Worm (Caenorhabditis elegans) whole organism, L4 larva: ENCODE measurements around the gene H25K10.2.

Experiments
- F26F4.8 ChIP-seq: fragments of 200-800 bp; sonication (Bioruptor generic); conservative IDR thresholded peaks from 2 replicates; pipeline ENCODE4 v1.3.6; 2022; ENCODE audit warnings: missing genetic modification characterization, missing compliant biosample characterization
- T20F7.1 ChIP-seq: fragments of 200-800 bp; sonication (Bioruptor generic); optimal IDR thresholded peaks from 2 replicates; lab custom pipeline; 2018; ENCODE audit warnings: mild to moderate bottlenecking, missing genetic modification characterization, missing compliant biosample characterization
- Y75B8A.6 ChIP-seq: fragments of 200-800 bp; sonication (Bioruptor generic); IDR thresholded peaks from 2 replicates; pipeline ENCODE4 v1.3.6; 2022; ENCODE audit warnings: missing genetic modification reagents, missing genetic modification characterization, missing compliant biosample characterization
- ZK546.5 ChIP-seq, 2 experiments: sonication (generic microtip); optimal IDR thresholded peaks; 2 replicates each; lab custom pipeline; 2017; ENCODE audit warnings: missing biosample characterization in 2 of 2, missing genetic modification characterization in 2 of 2
- attf-4 ChIP-seq: sonication (generic microtip); optimal IDR thresholded peaks from 3 replicates; lab custom pipeline; 2017; ENCODE audit warnings: missing biosample characterization, missing genetic modification characterization
- ceh-20 ChIP-seq: fragments of 200-800 bp; sonication (Bioruptor generic); IDR thresholded peaks from 2 replicates; pipeline ENCODE4 v1.3.6; 2022; ENCODE audit warnings: missing genetic modification reagents, missing genetic modification characterization, missing compliant biosample characterization
- ceh-44 ChIP-seq: fragments of 200-800 bp; sonication (Bioruptor generic); IDR thresholded peaks from 2 replicates; pipeline ENCODE4 v1.3.6; 2022; ENCODE audit warnings: missing genetic modification reagents, missing genetic modification characterization, missing compliant biosample characterization
- ceh-62 ChIP-seq: sonication (generic microtip); optimal IDR thresholded peaks from 2 replicates; lab custom pipeline; 2017; ENCODE audit warnings: missing biosample characterization, missing genetic modification characterization
- ceh-82 ChIP-seq: sonication (generic microtip); optimal IDR thresholded peaks from 2 replicates; lab custom pipeline; 2017; ENCODE audit warnings: missing biosample characterization, missing genetic modification characterization
- daf-12 ChIP-seq: fragments of 150-350 bp; optimal IDR thresholded peaks from 2 replicates; lab custom pipeline; 2014; ENCODE audit warnings: missing biosample characterization, missing genetic modification reagents, missing genetic modification characterization
- daf-8 ChIP-seq: fragments of 200-800 bp; sonication (Bioruptor generic); IDR thresholded peaks from 2 replicates; pipeline ENCODE4 v1.3.6; 2022; ENCODE audit warnings: missing genetic modification characterization, missing compliant biosample characterization
- dpl-1 ChIP-seq: fragments of 150-350 bp; optimal IDR thresholded peaks from 2 replicates; lab custom pipeline; 2014; ENCODE audit warnings: missing biosample characterization, missing genetic modification reagents, missing genetic modification characterization
- fkh-10 ChIP-seq: fragments of 150-350 bp; optimal IDR thresholded peaks from 2 replicates; lab custom pipeline; 2014; ENCODE audit warnings: missing biosample characterization, missing genetic modification reagents, missing genetic modification characterization
- fos-1 ChIP-seq: fragments of 150-350 bp; optimal IDR thresholded peaks from 2 replicates; lab custom pipeline; 2014; ENCODE audit warnings: missing biosample characterization, missing genetic modification characterization
- hlh-30 ChIP-seq: sonication (generic microtip); optimal IDR thresholded peaks from 2 replicates; lab custom pipeline; 2017; ENCODE audit warnings: antibody characterized with exemption, mild to moderate bottlenecking, missing genetic modification characterization, missing compliant biosample characterization; ENCODE audit not compliant: insufficient read depth
- lin-13 ChIP-seq: fragments of 150-350 bp; optimal IDR thresholded peaks from 2 replicates; lab custom pipeline; 2014; ENCODE audit warnings: missing biosample characterization, missing genetic modification reagents, missing genetic modification characterization
- lin-38 ChIP-seq: fragments of 200-800 bp; sonication (Bioruptor generic); IDR thresholded peaks from 2 replicates; pipeline ENCODE4 v1.3.6; 2022; ENCODE audit warnings: missing genetic modification reagents, missing genetic modification characterization, missing compliant biosample characterization
- madf-9 ChIP-seq: fragments of 200-800 bp; sonication (Bioruptor generic); conservative IDR thresholded peaks from 2 replicates; pipeline ENCODE4 v1.3.6; 2022; ENCODE audit warnings: missing genetic modification reagents, missing genetic modification characterization, missing compliant biosample characterization
- mes-2 ChIP-seq: sonication (generic microtip); optimal IDR thresholded peaks from 2 replicates; lab custom pipeline; 2016; ENCODE audit warnings: missing genotype, mild to moderate bottlenecking, missing genetic modification characterization, missing compliant biosample characterization; ENCODE audit not compliant: poor library complexity, severe bottlenecking
- nhr-11 ChIP-seq: fragments of 150-350 bp; optimal IDR thresholded peaks from 2 replicates; lab custom pipeline; 2014; ENCODE audit warnings: missing biosample characterization, missing genetic modification characterization
- nhr-25 ChIP-seq: sonication (generic microtip); optimal IDR thresholded peaks from 2 replicates; lab custom pipeline; 2017; ENCODE audit warnings: missing genetic modification characterization, mild to moderate bottlenecking, missing compliant biosample characterization, antibody characterized with exemption, moderate library complexity, borderline replicate concordance; ENCODE audit not compliant: insufficient read depth
- nhr-48 ChIP-seq: sonication (generic microtip); optimal IDR thresholded peaks from 2 replicates; lab custom pipeline; 2016; ENCODE audit warnings: mild to moderate bottlenecking, missing genetic modification characterization, missing compliant biosample characterization
- nhr-6 ChIP-seq: fragments of 150-350 bp; optimal IDR thresholded peaks from 2 replicates; lab custom pipeline; 2014; ENCODE audit warnings: missing biosample characterization, missing genetic modification characterization
- nhr-77 ChIP-seq: fragments of 150-350 bp; optimal IDR thresholded peaks from 2 replicates; lab custom pipeline; 2014; ENCODE audit warnings: missing biosample characterization, missing genetic modification characterization
- pqm-1 ChIP-seq: sonication (generic microtip); optimal IDR thresholded peaks from 2 replicates; lab custom pipeline; 2017; ENCODE audit warnings: missing biosample characterization, missing genetic modification characterization
- skn-1 ChIP-seq: fragments of 150-350 bp; optimal IDR thresholded peaks from 2 replicates; lab custom pipeline; 2014; ENCODE audit warnings: missing biosample characterization, missing genetic modification characterization
- snpc-1.2 ChIP-seq: fragments of 200-800 bp; sonication (Bioruptor generic); IDR thresholded peaks from 2 replicates; pipeline ENCODE4 v1.3.6; 2022; ENCODE audit warnings: missing genetic modification reagents, missing genetic modification characterization, missing compliant biosample characterization
- snpc-4 ChIP-seq: fragments of 150-350 bp; optimal IDR thresholded peaks from 2 replicates; lab custom pipeline; 2014; ENCODE audit warnings: missing biosample characterization, missing genetic modification characterization
- tra-1 ChIP-seq: fragments of 200-800 bp; sonication (Bioruptor generic); IDR thresholded peaks from 2 replicates; pipeline ENCODE4 v1.3.6; 2022; ENCODE audit warnings: missing genetic modification reagents, missing genetic modification characterization, missing compliant biosample characterization
- unc-62 ChIP-seq, 3 experiments: fragments of 150-350 bp in 1 of 3; sonication (generic microtip); optimal IDR thresholded peaks in 2 of 3; peaks in 1 of 3; 1 replicate in 1 of 3; 2 replicates in 2 of 3; lab custom pipeline; 2014 to 2017; ENCODE audit warnings: missing biosample characterization in 3 of 3, missing genetic modification characterization in 3 of 3, missing genetic modification reagents in 3 of 3, missing genotype in 1 of 3
- vab-7 ChIP-seq: fragments of 200-800 bp; sonication (Bioruptor generic); IDR thresholded peaks from 2 replicates; pipeline ENCODE4 v1.3.6; 2022; ENCODE audit warnings: missing genetic modification reagents, missing genetic modification characterization, missing compliant biosample characterization
- zag-1 ChIP-seq: fragments of 150-350 bp; optimal IDR thresholded peaks from 2 replicates; lab custom pipeline; 2014; ENCODE audit warnings: missing biosample characterization, missing genetic modification characterization
- zfp-2 ChIP-seq: sonication (generic microtip); optimal IDR thresholded peaks from 2 replicates; lab custom pipeline; 2016; ENCODE audit warnings: mild to moderate bottlenecking, missing genetic modification characterization, missing compliant biosample characterization
- ztf-7 ChIP-seq: fragments of 150-350 bp; optimal IDR thresholded peaks from 2 replicates; lab custom pipeline; 2014; ENCODE audit warnings: missing biosample characterization, missing genetic modification characterization

The H25K10.2 gene

DNA sequence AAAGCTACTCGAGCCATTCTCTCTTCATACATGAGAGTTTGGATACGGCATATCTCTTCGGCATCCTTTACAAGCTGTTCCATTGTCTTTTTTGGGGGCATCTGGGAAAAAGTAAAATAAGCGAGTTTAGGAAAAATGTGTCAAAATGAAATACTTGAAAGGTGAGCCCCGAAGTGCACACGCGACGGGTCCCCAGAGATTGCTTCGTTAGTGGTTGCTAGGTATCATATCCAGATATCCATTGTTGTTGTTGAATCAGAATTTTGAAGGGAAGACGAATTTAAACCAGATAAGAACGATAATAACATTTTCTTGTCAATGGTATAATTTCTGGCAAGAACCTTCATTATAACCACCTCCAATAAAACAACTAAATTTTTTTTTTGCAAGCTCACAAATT is at the start of gene H25K10.2:
Gene H25K10.2 (minus strand): TSS at position 101 of the 400 bp plus-strand sequence.
- no peak for TF ChIP-seq dpl-1 (GFP tag; lab: Kevin White, UChicago)
- no peak for TF ChIP-seq zfp-2 (tag; lab: Kevin White, UChicago)
- TF ChIP-seq ZK546.5 (tag; optimal IDR thresholded peaks at IDR 0.05; lab: Kevin White, UChicago) = no peak
- TF ChIP-seq daf-8 (GFP tag; lab: Robert Waterston, UW) = no peak
- no peak for TF ChIP-seq zag-1
- TF ChIP-seq F26F4.8 (GFP tag; lab: Robert Waterston, UW) = no peak
- no peak for TF ChIP-seq vab-7 (GFP tag; lab: Robert Waterston, UW)

ce11 chrIV:16260262-16260661 is 49.4 kb upstream of the H25K10.2 start:
- TF ChIP-seq snpc-1.2 (GFP tag; lab: Robert Waterston, UW) = peak; percentile 96

DNA sequence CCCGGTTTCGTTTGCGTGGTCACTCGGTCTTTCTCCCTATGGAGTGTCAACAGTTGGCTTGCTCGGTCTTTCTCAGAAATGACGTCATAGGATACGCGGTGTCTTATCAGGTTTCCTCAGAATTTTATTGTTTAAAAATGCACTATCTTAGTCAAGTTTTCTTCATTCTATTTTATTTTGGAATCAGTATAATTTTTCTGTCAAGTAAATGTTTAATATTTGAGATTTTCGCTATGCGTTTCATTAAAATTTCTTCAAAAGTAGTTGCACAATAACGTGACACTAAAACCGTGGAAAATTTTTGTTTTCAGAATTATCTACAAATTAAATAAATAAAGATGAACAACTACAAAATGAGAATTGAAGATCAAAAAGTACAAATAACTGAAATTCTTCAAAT is 46.5 kb upstream of the H25K10.2 start, which contains the start of gene hlh-31:
Gene hlh-31 (plus strand): TSS at position 301 of the 400 bp plus-strand sequence.
- TF ChIP-seq nhr-25 (tag; lab: Kevin White, UChicago) (no peak), snpc-4 (tag; lab: Kevin White, UChicago) (no peak), pqm-1 (no peak), mes-2 (tag; lab: Kevin White, UChicago) (no peak), skn-1 (tag; lab: Kevin White, UChicago) (no peak), nhr-6 (tag; lab: Kevin White, UChicago) (no peak), tra-1 (GFP tag; lab: Robert Waterston, UW) (no peak), nhr-77 (tag; lab: Kevin White, UChicago) (no peak), nhr-48 (tag; lab: Kevin White, UChicago) (no peak), lin-38 (no peak), ceh-62 (tag; lab: Kevin White, UChicago) (no peak), daf-12 (tag; lab: Kevin White, UChicago) (no peak), fos-1 (no peak), daf-8 (GFP tag; lab: Robert Waterston, UW) (no peak)

ce11 chrIV:16254464-16254863 is 43.7 kb upstream of the H25K10.2 start, which contains the start of gene hlh-17:
Gene hlh-17, plus strand, starts transcription at chrIV:16254764.
- TF ChIP-seq unc-62 (GFP tag; optimal IDR thresholded peaks at IDR 0.05 in 1 of 2; lab: Kevin White, UChicago) (peak in 1 of 2 experiments; percentile 57), unc-62 (tag; optimal IDR thresholded peaks at IDR 0.05; lab: Kevin White, UChicago) (no peak), nhr-11 (tag; lab: Kevin White, UChicago) (no peak)
- TF ChIP-seq, all 104 proteins: peak for 1

DNA sequence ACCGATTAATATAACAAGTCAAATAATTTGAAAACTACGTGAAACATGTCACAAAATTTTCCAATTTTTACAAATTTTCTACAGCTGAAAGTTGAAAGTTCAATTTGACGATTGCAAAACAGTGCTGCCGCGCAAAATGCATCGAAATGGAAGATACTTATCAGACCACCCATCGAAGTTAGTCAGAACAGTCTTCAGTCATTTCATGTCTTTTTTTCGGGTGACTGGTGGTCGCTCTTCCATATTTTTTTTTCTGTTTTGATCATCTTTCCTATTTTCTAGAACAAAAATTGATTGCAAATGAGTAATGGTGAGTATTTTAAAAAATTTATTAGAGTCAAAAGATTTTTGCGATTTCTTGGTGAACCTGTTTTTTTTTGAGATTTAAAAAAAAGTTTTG is 36.3 kb upstream of the H25K10.2 start, which contains the start of gene F38C2.1:
Gene F38C2.1 (plus strand): TSS at position 301 of the 400 bp plus-strand sequence.
- TF ChIP-seq madf-9 (GFP tag; lab: Robert Waterston, UW) = no peak
- no peak for TF ChIP-seq ceh-20 (GFP tag; lab: Robert Waterston, UW)
- TF ChIP-seq ztf-7 = no peak
- no peak for TF ChIP-seq ceh-44 (GFP tag; lab: Robert Waterston, UW)
- no peak for TF ChIP-seq T20F7.1 (GFP tag; lab: Kevin White, UChicago)
- TF ChIP-seq attf-4 = no peak
- TF ChIP-seq ceh-82 (tag; lab: Kevin White, UChicago) = no peak
- no peak for TF ChIP-seq dpl-1 (GFP tag; lab: Kevin White, UChicago)
- no peak for TF ChIP-seq Y75B8A.6 (GFP tag; lab: Robert Waterston, UW)
- TF ChIP-seq lin-13 (GFP tag; lab: Kevin White, UChicago) = no peak
- no peak for TF ChIP-seq hlh-30 (tag; lab: Kevin White, UChicago)
- TF ChIP-seq snpc-1.2 (GFP tag; lab: Robert Waterston, UW) = no peak
- no peak for TF ChIP-seq fkh-10 (GFP tag; lab: Kevin White, UChicago)
- TF ChIP-seq daf-12 (tag; lab: Kevin White, UChicago) = no peak
- TF ChIP-seq fos-1 = no peak
- TF ChIP-seq nhr-11 (tag; lab: Kevin White, UChicago) = no peak
